8 worm cellular contexts compared by ENCODE assay signal in the genomic region with DNA sequence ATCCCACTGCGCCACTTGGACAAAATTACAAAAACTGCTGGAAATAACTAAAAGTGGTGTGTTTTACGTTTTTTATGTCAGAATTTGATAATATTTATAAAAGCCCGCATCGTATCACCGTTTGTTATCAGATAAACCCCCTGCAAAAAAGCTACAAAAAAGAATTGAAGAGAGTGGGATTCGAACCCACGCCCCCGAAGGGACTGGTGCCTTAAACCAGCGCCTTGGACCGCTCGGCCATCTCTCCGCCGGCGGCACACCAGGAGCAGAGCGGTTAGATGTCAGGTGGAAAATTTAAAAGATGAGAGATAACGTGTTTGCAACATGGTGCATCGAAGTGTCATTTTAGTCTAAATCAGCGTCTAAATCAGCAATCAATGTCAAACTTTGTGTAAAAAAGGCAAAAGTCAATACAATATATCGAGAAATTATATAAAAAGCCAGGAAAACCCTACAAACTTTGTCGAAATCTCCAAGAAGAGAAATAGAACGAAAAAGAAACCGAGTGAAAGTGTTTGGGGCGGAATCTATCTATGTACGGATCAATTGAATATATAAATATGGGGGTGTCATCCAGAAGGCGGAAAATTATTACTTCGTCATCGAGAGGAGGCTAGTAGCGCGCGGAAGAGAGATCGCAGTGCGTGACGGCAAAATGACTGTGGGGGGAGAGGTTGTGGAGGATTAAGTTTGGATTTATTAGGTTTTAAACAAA.
TF ChIP-seq lines count a peak whose summit lies in the region.

No protein-coding gene starts in this region.

TF ChIP-seq in whole organism, L1 larva, 84 proteins besides CTCF, POLR2A, EP300 and RAD21 (continues in another document):
- TF ChIP-seq ztf-11 (tag; optimal IDR thresholded peaks at IDR 0.05; lab: Kevin White, UChicago): no peak
- TF ChIP-seq efl-1 (optimal IDR thresholded peaks at IDR 0.05; lab: Kevin White, UChicago): no peak
- TF ChIP-seq efl-1 (GFP tag; optimal IDR thresholded peaks at IDR 0.05 in 1 of 2; lab: Kevin White, UChicago): peak in 1 of 2 experiments; percentile 86
- no peak for TF ChIP-seq lir-3 (tag; optimal IDR thresholded peaks at IDR 0.05; lab: Kevin White, UChicago; ENCODE audit: poor library complexity)
- peak in 1 of 3 experiments; percentile 26 for TF ChIP-seq ceh-82 (tag; optimal IDR thresholded peaks at IDR 0.05; lab: Kevin White, UChicago)
- no peak for TF ChIP-seq fos-1 (tag; optimal IDR thresholded peaks at IDR 0.05; lab: Kevin White, UChicago)
- TF ChIP-seq blmp-1 (tag; optimal IDR thresholded peaks at IDR 0.05; lab: Kevin White, UChicago): peak; percentile 89
- TF ChIP-seq mdl-1 (tag; optimal IDR thresholded peaks at IDR 0.05; lab: Kevin White, UChicago): no peak
- peak; percentile 9 for TF ChIP-seq lin-14 (GFP tag; optimal IDR thresholded peaks at IDR 0.05; lab: Kevin White, UChicago)
- TF ChIP-seq rnt-1 (tag; optimal IDR thresholded peaks at IDR 0.05; lab: Kevin White, UChicago): peak; percentile 51

TF ChIP-seq in whole organism, L2 larva, 48 proteins besides CTCF, POLR2A, EP300 and RAD21:
- TF ChIP-seq ceh-82 (tag; optimal IDR thresholded peaks at IDR 0.05; lab: Kevin White, UChicago): no peak
- TF ChIP-seq gmeb-1 (tag; optimal IDR thresholded peaks at IDR 0.05; lab: Kevin White, UChicago): peak; percentile 18
- TF ChIP-seq Y55F3AM.14 (GFP tag; optimal IDR thresholded peaks at IDR 0.05; lab: Kevin White, UChicago): no peak
- TF ChIP-seq nhr-129 (tag; optimal IDR thresholded peaks at IDR 0.05; lab: Kevin White, UChicago): peak; percentile 19
- TF ChIP-seq lin-11 (tag; optimal IDR thresholded peaks at IDR 0.05; lab: Kevin White, UChicago): peak; percentile 13
- peak; percentile 11 for TF ChIP-seq unc-55 (GFP tag; optimal IDR thresholded peaks at IDR 0.05; lab: Kevin White, UChicago)

TF ChIP-seq in whole organism, L3 larva, 47 proteins besides CTCF, POLR2A, EP300 and RAD21:
- peak; percentile 19 for TF ChIP-seq elt-2 (tag; optimal IDR thresholded peaks at IDR 0.05; lab: Kevin White, UChicago)
- TF ChIP-seq hmg-11 (tag; optimal IDR thresholded peaks at IDR 0.05; lab: Kevin White, UChicago): peak; percentile 32
- TF ChIP-seq nhr-11 (tag; optimal IDR thresholded peaks at IDR 0.05; lab: Kevin White, UChicago): no peak

TF ChIP-seq in whole organism, L4 larva, 104 proteins besides CTCF, POLR2A, EP300 and RAD21 (continues in another document):
- TF ChIP-seq aha-1 (tag; lab: Kevin White, UChicago) (peak; percentile 95), pha-4 (GFP tag; IDR thresholded peaks at IDR 0.05; lab: Robert Waterston, UW) (peak; percentile 75; the same call in 1 of the 2 replicates), pha-4 (tag; optimal IDR thresholded peaks at IDR 0.05; lab: Kevin White, UChicago) (no peak), nhr-28 (tag; optimal IDR thresholded peaks at IDR 0.05; lab: Kevin White, UChicago) (peak; percentile 9), set-16 (GFP tag; IDR thresholded peaks at IDR 0.05; lab: Robert Waterston, UW) (peak; percentile 71), mxl-2 (GFP tag; conservative IDR thresholded peaks at IDR 0.05; lab: Robert Waterston, UW) (no peak), tra-1 (GFP tag; IDR thresholded peaks at IDR 0.05; lab: Robert Waterston, UW) (peak; percentile 60; the same call in 1 of the 2 replicates), fkh-10 (GFP tag; optimal IDR thresholded peaks at IDR 0.05; lab: Kevin White, UChicago) (no peak), saeg-2 (GFP tag; IDR thresholded peaks at IDR 0.05; lab: Robert Waterston, UW) (no peak), ZK546.5 (tag; optimal IDR thresholded peaks at IDR 0.05; lab: Kevin White, UChicago) (no peak), dmd-6 (GFP tag; IDR thresholded peaks at IDR 0.05; lab: Robert Waterston, UW) (0 out of 2 replicates have a peak, but pooled peaks have one; percentile 22), lim-7 (GFP tag; IDR thresholded peaks at IDR 0.05; lab: Robert Waterston, UW) (peak; percentile 71), dmd-8 (GFP tag; IDR thresholded peaks at IDR 0.05; lab: Robert Waterston, UW) (peak; percentile 76)

TF ChIP-seq in whole organism, early embryonic, 17 proteins besides CTCF, POLR2A, EP300 and RAD21:
- TF ChIP-seq scrt-1 (GFP tag; IDR thresholded peaks at IDR 0.05; lab: Robert Waterston, UW) (no peak), tbx-11 (GFP tag; IDR thresholded peaks at IDR 0.05; lab: Robert Waterston, UW) (peak; percentile 44; the same call in 1 of the 2 replicates), tbx-37 (GFP tag; conservative IDR thresholded peaks at IDR 0.05; lab: Robert Waterston, UW) (no peak), F13C5.2 (tag; optimal IDR thresholded peaks at IDR 0.05; lab: Kevin White, UChicago) (peak; percentile 37), tra-4 (tag; optimal IDR thresholded peaks at IDR 0.05; lab: Kevin White, UChicago) (no peak), pes-1 (GFP tag; IDR thresholded peaks at IDR 0.05; lab: Robert Waterston, UW) (0 out of 2 replicates have a peak, but pooled peaks have one; percentile 18), aly-1 (tag; optimal IDR thresholded peaks at IDR 0.05; lab: Kevin White, UChicago) (no peak), hmg-4 (GFP tag; optimal IDR thresholded peaks at IDR 0.05; lab: Kevin White, UChicago) (no peak), B0310.2 (tag; optimal IDR thresholded peaks at IDR 0.05; lab: Kevin White, UChicago) (no peak)

TF ChIP-seq in whole organism, midembryonic, 9 proteins besides CTCF, POLR2A, EP300 and RAD21:
- TF ChIP-seq T22C8.4 (GFP tag; IDR thresholded peaks at IDR 0.05; lab: Robert Waterston, UW) (no peak), flt-1 (GFP tag; IDR thresholded peaks at IDR 0.05; lab: Robert Waterston, UW) (0 out of 2 replicates have a peak, but pooled peaks have one; percentile 57), klf-2 (GFP tag; conservative IDR thresholded peaks at IDR 0.05; lab: Robert Waterston, UW) (no peak), tab-1 (GFP tag; IDR thresholded peaks at IDR 0.05; lab: Robert Waterston, UW) (0 out of 2 replicates have a peak, but pooled peaks have one; percentile 46), ztf-23 (GFP tag; IDR thresholded peaks at IDR 0.05; lab: Robert Waterston, UW) (0 out of 2 replicates have a peak, but pooled peaks have one; percentile 7)

TF ChIP-seq in whole organism, mixed stage, embryonic, 35 proteins besides CTCF, POLR2A, EP300 and RAD21 (continues in another document):
- TF ChIP-seq mep-1 (tag; optimal IDR thresholded peaks at IDR 0.05; lab: Kevin White, UChicago): no peak
- no peak for TF ChIP-seq cnd-1 (tag; optimal IDR thresholded peaks at IDR 0.05; lab: Kevin White, UChicago)
- TF ChIP-seq lin-13 (tag; optimal IDR thresholded peaks at IDR 0.05; lab: Kevin White, UChicago): no peak
- TF ChIP-seq lsy-2 (tag; optimal IDR thresholded peaks at IDR 0.05; lab: Kevin White, UChicago): no peak
- no peak for TF ChIP-seq ceh-43 (GFP tag; optimal IDR thresholded peaks at IDR 0.05; lab: Kevin White, UChicago)
- TF ChIP-seq unc-39 (tag; optimal IDR thresholded peaks at IDR 0.05; lab: Kevin White, UChicago): no peak
- TF ChIP-seq ces-1 (GFP tag; optimal IDR thresholded peaks at IDR 0.05; lab: Kevin White, UChicago): no peak
- no peak for TF ChIP-seq ztf-11 (tag; optimal IDR thresholded peaks at IDR 0.05; lab: Kevin White, UChicago)
- no peak for TF ChIP-seq nhr-237 (tag; optimal IDR thresholded peaks at IDR 0.05; lab: Kevin White, UChicago)
- TF ChIP-seq sptf-1 (tag; optimal IDR thresholded peaks at IDR 0.05; lab: Kevin White, UChicago): no peak
- no peak for TF ChIP-seq elt-3 (tag; optimal IDR thresholded peaks at IDR 0.05; lab: Kevin White, UChicago)
- TF ChIP-seq elt-1 (tag; optimal IDR thresholded peaks at IDR 0.05; lab: Kevin White, UChicago; ENCODE audit: borderline replicate concordance, insufficient read depth): no peak
- no peak for TF ChIP-seq mab-5 (tag; optimal IDR thresholded peaks at IDR 0.05; lab: Kevin White, UChicago)
- TF ChIP-seq bed-3 (GFP tag; optimal IDR thresholded peaks at IDR 0.05; lab: Kevin White, UChicago): no peak
- peak; percentile 31 for TF ChIP-seq mls-2 (tag; optimal IDR thresholded peaks at IDR 0.05; lab: Kevin White, UChicago)
- no peak for TF ChIP-seq sem-2 (GFP tag; optimal IDR thresholded peaks at IDR 0.05; lab: Kevin White, UChicago)
- TF ChIP-seq tbx-8 (GFP tag; optimal IDR thresholded peaks at IDR 0.05; lab: Kevin White, UChicago): no peak
- peak; percentile 14 for TF ChIP-seq ham-2 (GFP tag; optimal IDR thresholded peaks at IDR 0.05; lab: Kevin White, UChicago)
- no peak for TF ChIP-seq M03D4.4 (tag; optimal IDR thresholded peaks at IDR 0.05; lab: Kevin White, UChicago)
- no peak for TF ChIP-seq nhr-2 (tag; optimal IDR thresholded peaks at IDR 0.05; lab: Kevin White, UChicago)

TF ChIP-seq in whole organism, young adult, 124 proteins besides CTCF, POLR2A, EP300 and RAD21 (continues in another document):
- TF ChIP-seq ztf-25 (GFP tag; IDR thresholded peaks at IDR 0.05; lab: Robert Waterston, UW) (peak; percentile 46; the same call in 1 of the 2 replicates), ceh-58 (GFP tag; IDR thresholded peaks at IDR 0.05; lab: Robert Waterston, UW) (no peak), F39B2.1 (GFP tag; IDR thresholded peaks at IDR 0.05; lab: Robert Waterston, UW) (no peak), egrh-3 (GFP tag; IDR thresholded peaks at IDR 0.05; lab: Robert Waterston, UW) (peak; percentile 77), F57C9.4 (tag; optimal IDR thresholded peaks at IDR 0.05; lab: Kevin White, UChicago) (no peak), athp-1 (tag; optimal IDR thresholded peaks at IDR 0.05; lab: Kevin White, UChicago) (peak; percentile 3), F52B5.7 (tag; optimal IDR thresholded peaks at IDR 0.05; lab: Kevin White, UChicago) (peak; percentile 48), ceh-91 (GFP tag; IDR thresholded peaks at IDR 0.05; lab: Robert Waterston, UW) (0 out of 2 replicates have a peak, but pooled peaks have one; percentile 39), F33H1.4 (GFP tag; IDR thresholded peaks at IDR 0.05; lab: Robert Waterston, UW) (0 out of 2 replicates have a peak, but pooled peaks have one; percentile 17), F55B11.4 (tag; optimal IDR thresholded peaks at IDR 0.05; lab: Kevin White, UChicago; ENCODE audit: borderline replicate concordance, insufficient read depth) (no peak), madf-6 (GFP tag; IDR thresholded peaks at IDR 0.05; lab: Robert Waterston, UW) (peak; percentile 59; the same call in 1 of the 2 replicates), sptf-2 (GFP tag; optimal IDR thresholded peaks at IDR 0.05; lab: Kevin White, UChicago) (no peak), F57A8.1 (GFP tag; optimal IDR thresholded peaks at IDR 0.05; lab: Kevin White, UChicago) (no peak), nhr-27 (tag; optimal IDR thresholded peaks at IDR 0.05; lab: Kevin White, UChicago) (no peak), snpc-3.4 (tag; optimal IDR thresholded peaks at IDR 0.05; lab: Kevin White, UChicago) (no peak), unc-62 (GFP tag; optimal IDR thresholded peaks at IDR 0.05; lab: Kevin White, UChicago) (no peak), F37B4.10 (GFP tag; IDR thresholded peaks at IDR 0.05; lab: Robert Waterston, UW) (no peak), dpl-1 (GFP tag; optimal IDR thresholded peaks at IDR 0.05; lab: Kevin White, UChicago) (no peak), mes-4 (tag; optimal IDR thresholded peaks at IDR 0.05; lab: Kevin White, UChicago) (no peak), hlh-12 (tag; optimal IDR thresholded peaks at IDR 0.05; lab: Kevin White, UChicago) (no peak), bed-1 (GFP tag; IDR thresholded peaks at IDR 0.05; lab: Robert Waterston, UW) (no peak), B0035.1 (tag; optimal IDR thresholded peaks at IDR 0.05; lab: Kevin White, UChicago) (no peak)
